Fruit fly (Drosophila melanogaster) whole organism, embryonic: ENCODE results near the gene CG15170.
A peak's percentile ranks its signal among the peaks of the same experiment; 100 is the strongest.

Experiments
- Abd-B ChIP-seq: fragments of 200-800 bp; sonication (Bioruptor generic); optimal IDR thresholded peaks from 2 replicates; lab custom pipeline; 2018; ENCODE audit warnings: missing biosample characterization, mild to moderate bottlenecking, missing genetic modification characterization, moderate library complexity
- Bgb ChIP-seq: fragments of 200-800 bp; sonication (Bioruptor generic); IDR thresholded peaks from 2 replicates; pipeline ENCODE4 v1.3.6; 2022; ENCODE audit warnings: missing biosample characterization, missing genetic modification characterization; ENCODE audit not compliant: partially characterized antibody
- C15 ChIP-seq: fragments of 200-800 bp; sonication (Bioruptor generic); IDR thresholded peaks from 3 replicates; pipeline ENCODE4 v1.3.6; 2022; ENCODE audit warnings: missing biosample characterization, missing genetic modification characterization
- CG10209 ChIP-seq: fragments of 200-800 bp; sonication (Bioruptor generic); optimal IDR thresholded peaks from 3 replicates; lab custom pipeline; 2017; ENCODE audit warnings: missing biosample characterization, mild to moderate bottlenecking, missing genetic modification characterization, missing genetic modification reagents
- CG10565 ChIP-seq: fragments of 200-800 bp; sonication (Bioruptor generic); optimal IDR thresholded peaks from 3 replicates; lab custom pipeline; 2016; ENCODE audit warnings: missing biosample characterization, mild to moderate bottlenecking, missing genetic modification characterization
- CG11247 ChIP-seq: fragments of 200-800 bp; sonication (Bioruptor generic); IDR thresholded peaks from 2 replicates; pipeline ENCODE4 v1.3.6; 2022; ENCODE audit warnings: missing biosample characterization, missing genetic modification characterization
- CG12769 ChIP-seq: fragments of 200-800 bp; sonication (Bioruptor generic); optimal IDR thresholded peaks from 2 replicates; lab custom pipeline; 2019; ENCODE audit warnings: missing biosample characterization, mild to moderate bottlenecking, missing genetic modification characterization, moderate library complexity
- CG15011 ChIP-seq: fragments of 200-800 bp; sonication (Bioruptor generic); optimal IDR thresholded peaks from 3 replicates; lab custom pipeline; 2018; ENCODE audit warnings: missing biosample characterization, mild to moderate bottlenecking, missing genetic modification characterization
- CG15601 ChIP-seq: fragments of 200-800 bp; sonication (Bioruptor generic); optimal IDR thresholded peaks from 3 replicates; lab custom pipeline; 2019; ENCODE audit warnings: missing biosample characterization, mild to moderate bottlenecking, missing genetic modification characterization, moderate library complexity
- CG16863 ChIP-seq: fragments of 200-800 bp; sonication (Bioruptor generic); optimal IDR thresholded peaks from 3 replicates; lab custom pipeline; 2016; ENCODE audit warnings: missing biosample characterization, missing genetic modification characterization
- CG17328 ChIP-seq: fragments of 200-800 bp; sonication (Bioruptor generic); IDR thresholded peaks from 2 replicates; pipeline ENCODE4 v1.3.6; 2022; ENCODE audit warnings: missing biosample characterization, missing genetic modification characterization
- CG17359 ChIP-seq: fragments of 200-800 bp; sonication (Bioruptor generic); optimal IDR thresholded peaks from 3 replicates; lab custom pipeline; 2018; ENCODE audit warnings: missing biosample characterization, mild to moderate bottlenecking, missing genetic modification characterization, moderate library complexity
- CG17385 ChIP-seq: fragments of 200-800 bp; sonication (Bioruptor generic); optimal IDR thresholded peaks from 3 replicates; lab custom pipeline; 2018; ENCODE audit warnings: missing biosample characterization, mild to moderate bottlenecking, missing genetic modification characterization
- CG17612 ChIP-seq: fragments of 200-800 bp; sonication (Bioruptor generic); IDR thresholded peaks from 2 replicates; pipeline ENCODE4 v1.3.6; 2022; ENCODE audit warnings: missing biosample characterization, missing genetic modification characterization
- CG17802 ChIP-seq: fragments of 200-800 bp; sonication (Bioruptor generic); optimal IDR thresholded peaks from 2 replicates; lab custom pipeline; 2018; ENCODE audit warnings: missing biosample characterization, mild to moderate bottlenecking, missing genetic modification characterization, moderate library complexity
- CG17829 ChIP-seq: fragments of 200-800 bp; optimal IDR thresholded peaks from 2 replicates; lab custom pipeline; 2019; ENCODE audit warnings: missing biosample characterization, mild to moderate bottlenecking, missing genetic modification characterization, moderate library complexity
- CG17912 ChIP-seq: fragments of 200-800 bp; sonication (Bioruptor generic); optimal IDR thresholded peaks from 2 replicates; lab custom pipeline; 2018; ENCODE audit warnings: missing biosample characterization, mild to moderate bottlenecking, missing genetic modification characterization
- CG2129 ChIP-seq: fragments of 200-800 bp; sonication (Bioruptor generic); IDR thresholded peaks from 2 replicates; pipeline ENCODE4 v1.3.6; 2022; ENCODE audit warnings: missing biosample characterization, missing genetic modification characterization; ENCODE audit not compliant: partially characterized antibody
- CG8478 ChIP-seq: fragments of >200 bp; optimal IDR thresholded peaks from 2 replicates; lab custom pipeline; 2018
- CG8944 ChIP-seq: fragments of 200-800 bp; sonication (Bioruptor generic); optimal IDR thresholded peaks from 3 replicates; lab custom pipeline; 2016; ENCODE audit warnings: missing biosample characterization, missing genetic modification characterization
- CG9727 ChIP-seq: fragments of 200-800 bp; sonication (Bioruptor generic); optimal IDR thresholded peaks from 3 replicates; lab custom pipeline; 2017; ENCODE audit warnings: missing biosample characterization, mild to moderate bottlenecking, missing genetic modification characterization
- CG9797 ChIP-seq: fragments of 200-800 bp; sonication (Bioruptor generic); optimal IDR thresholded peaks from 3 replicates; lab custom pipeline; 2018; ENCODE audit warnings: missing biosample characterization, mild to moderate bottlenecking, missing genetic modification characterization
- CoRest ChIP-seq: fragments of 200-800 bp; sonication (Bioruptor generic); optimal IDR thresholded peaks from 3 replicates; lab custom pipeline; 2018; ENCODE audit warnings: missing biosample characterization, mild to moderate bottlenecking, missing genetic modification characterization, moderate library complexity
- Lim3 ChIP-seq: fragments of 200-800 bp; sonication (Bioruptor generic); IDR thresholded peaks from 2 replicates; pipeline ENCODE4 v1.3.6; 2022; ENCODE audit warnings: missing biosample characterization, missing genetic modification characterization
- Meics ChIP-seq: fragments of 200-800 bp; sonication (Bioruptor generic); optimal IDR thresholded peaks from 2 replicates; lab custom pipeline; 2017; ENCODE audit warnings: missing biosample characterization, mild to moderate bottlenecking, missing genetic modification characterization
- NFAT ChIP-seq: fragments of 200-800 bp; sonication (Bioruptor generic); IDR thresholded peaks from 2 replicates; pipeline ENCODE4 v1.3.6; 2022; ENCODE audit warnings: missing biosample characterization, missing genetic modification characterization
- Nf-YB ChIP-seq: fragments of 200-800 bp; sonication (Bioruptor generic); optimal IDR thresholded peaks from 3 replicates; lab custom pipeline; 2019; ENCODE audit warnings: missing biosample characterization, mild to moderate bottlenecking, missing genetic modification characterization, moderate library complexity
- Ptx1 ChIP-seq: fragments of 200-800 bp; sonication (Bioruptor generic); IDR thresholded peaks from 2 replicates; pipeline ENCODE4 v1.3.6; 2022; ENCODE audit warnings: missing biosample characterization, missing genetic modification characterization
- Rfx ChIP-seq: fragments of 200-800 bp; sonication (Bioruptor generic); IDR thresholded peaks from 2 replicates; pipeline ENCODE4 v1.3.6; 2022; ENCODE audit warnings: missing biosample characterization, missing genetic modification characterization
- Sox102F ChIP-seq: fragments of 200-800 bp; sonication (Bioruptor generic); optimal IDR thresholded peaks from 2 replicates; lab custom pipeline; 2018; ENCODE audit warnings: missing biosample characterization, mild to moderate bottlenecking, missing genetic modification characterization, moderate library complexity
- YL-1 ChIP-seq: fragments of 200-800 bp; sonication (Bioruptor generic); optimal IDR thresholded peaks from 3 replicates; lab custom pipeline; 2017; ENCODE audit warnings: missing biosample characterization, mild to moderate bottlenecking, missing genetic modification characterization
- ab ChIP-seq: fragments of 200-800 bp; sonication (Bioruptor generic); optimal IDR thresholded peaks from 2 replicates; lab custom pipeline; 2016; ENCODE audit warnings: missing biosample characterization, missing genetic modification characterization
- chinmo ChIP-seq: fragments of 200-800 bp; sonication (Bioruptor generic); IDR thresholded peaks from 4 replicates; pipeline ENCODE4 v1.3.6; 2022; ENCODE audit warnings: missing biosample characterization, missing genetic modification characterization; ENCODE audit not compliant: partially characterized antibody
- ci ChIP-seq: fragments of 200-800 bp; sonication (Bioruptor generic); IDR thresholded peaks from 3 replicates; pipeline ENCODE4 v1.3.6; 2022; ENCODE audit warnings: missing biosample characterization, missing genetic modification characterization
- da ChIP-seq: fragments of 200-800 bp; sonication (Bioruptor generic); optimal IDR thresholded peaks from 2 replicates; lab custom pipeline; 2016; ENCODE audit warnings: missing biosample characterization, missing genetic modification characterization
- exex ChIP-seq: fragments of 200-800 bp; sonication (Bioruptor generic); optimal IDR thresholded peaks from 4 replicates; lab custom pipeline; 2018; ENCODE audit warnings: missing biosample characterization, mild to moderate bottlenecking, missing genetic modification characterization, moderate library complexity
- gsb-n ChIP-seq: fragments of 200-800 bp; sonication (Bioruptor generic); optimal IDR thresholded peaks from 3 replicates; lab custom pipeline; 2018; ENCODE audit warnings: missing biosample characterization, mild to moderate bottlenecking, missing genetic modification characterization
- gt ChIP-seq: fragments of 200-800 bp; sonication (Bioruptor generic); IDR thresholded peaks from 2 replicates; pipeline ENCODE4 v1.3.6; 2022; ENCODE audit warnings: missing biosample characterization, missing genetic modification characterization
- jumu ChIP-seq: fragments of 200-800 bp; sonication (Bioruptor generic); optimal IDR thresholded peaks from 3 replicates; lab custom pipeline; 2016; ENCODE audit warnings: missing biosample characterization, missing genetic modification characterization
- lmd ChIP-seq: fragments of 200-800 bp; sonication (Bioruptor generic); IDR thresholded peaks from 2 replicates; pipeline ENCODE4 v1.3.6; 2022; ENCODE audit warnings: missing biosample characterization, missing genetic modification characterization
- nau ChIP-seq: fragments of 200-800 bp; sonication (Bioruptor generic); optimal IDR thresholded peaks from 3 replicates; lab custom pipeline; 2017; ENCODE audit warnings: missing biosample characterization, mild to moderate bottlenecking, missing genetic modification characterization, missing genetic modification reagents
- nerfin-1 ChIP-seq: fragments of 200-800 bp; sonication (Bioruptor generic); optimal IDR thresholded peaks from 3 replicates; lab custom pipeline; 2019; ENCODE audit warnings: missing biosample characterization, mild to moderate bottlenecking, missing genetic modification characterization, moderate library complexity
- p53 ChIP-seq: fragments of 200-800 bp; sonication (Bioruptor generic); optimal IDR thresholded peaks from 2 replicates; lab custom pipeline; 2016; ENCODE audit warnings: missing biosample characterization, missing genetic modification characterization
- pzg ChIP-seq: fragments of 200-800 bp; sonication (Bioruptor generic); optimal IDR thresholded peaks from 3 replicates; lab custom pipeline; 2018; ENCODE audit warnings: missing biosample characterization, mild to moderate bottlenecking, missing genetic modification characterization, moderate library complexity
- run ChIP-seq: fragments of 200-800 bp; sonication (Bioruptor generic); optimal IDR thresholded peaks from 3 replicates; lab custom pipeline; 2018; ENCODE audit warnings: missing biosample characterization, mild to moderate bottlenecking, missing genetic modification characterization
- sim ChIP-seq: fragments of 200-800 bp; sonication (Bioruptor generic); IDR thresholded peaks from 2 replicates; pipeline ENCODE4 v1.3.6; 2022; ENCODE audit warnings: missing biosample characterization, missing genetic modification characterization
- sima ChIP-seq: fragments of 200-800 bp; sonication (Bioruptor generic); optimal IDR thresholded peaks from 2 replicates; lab custom pipeline; 2016; ENCODE audit warnings: missing biosample characterization, missing genetic modification characterization
- tap ChIP-seq: fragments of 200-800 bp; optimal IDR thresholded peaks from 3 replicates; lab custom pipeline; 2019; ENCODE audit warnings: missing biosample characterization, mild to moderate bottlenecking, missing genetic modification characterization, moderate library complexity
- twi ChIP-seq: fragments of 200-800 bp; optimal IDR thresholded peaks from 2 replicates; lab custom pipeline; 2019; ENCODE audit warnings: missing biosample characterization, mild to moderate bottlenecking, missing genetic modification characterization, moderate library complexity
- zen ChIP-seq: fragments of 200-800 bp; sonication (Bioruptor generic); optimal IDR thresholded peaks from 3 replicates; lab custom pipeline; 2018; ENCODE audit warnings: missing biosample characterization, mild to moderate bottlenecking, missing genetic modification characterization, moderate library complexity

Gene CG15170

DNA sequence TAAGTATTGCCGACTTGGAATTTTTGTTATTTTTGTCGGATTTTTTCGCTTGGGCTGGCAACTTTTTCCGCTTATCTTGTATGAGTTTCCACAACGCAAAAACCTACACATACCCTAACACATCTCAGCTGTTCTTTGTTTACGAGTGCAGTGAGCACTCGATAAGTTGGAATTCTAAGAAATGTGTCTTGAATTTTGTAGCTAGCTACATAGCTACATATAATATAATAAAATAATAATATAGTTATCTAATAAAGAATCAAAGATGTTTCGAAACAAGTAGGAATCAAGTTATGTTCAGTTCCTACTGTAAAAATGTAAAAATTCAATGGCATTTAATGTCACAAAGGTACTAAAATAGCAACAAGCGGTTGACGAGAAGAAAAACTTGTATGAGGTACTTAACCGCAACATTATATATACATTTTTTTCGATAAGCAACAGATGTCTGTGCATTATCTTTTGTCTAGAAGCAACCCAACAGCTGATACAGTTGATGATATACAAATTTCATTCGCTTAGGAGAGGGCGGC is 32.8 kb downstream of the CG15170 start, which contains the start of gene Bhmt (continued):
- no peak for TF ChIP-seq CG9797
- TF ChIP-seq Lim3: no peak
- TF ChIP-seq C15 (GFP tag; lab: Robert Waterston, UW): 0 out of 3 replicates have a peak, but pooled peaks have one; percentile 48
- peak; percentile 66 for TF ChIP-seq CG17328 (GFP tag; lab: Robert Waterston, UW)
- peak; percentile 40 for TF ChIP-seq Nf-YB (GFP tag; lab: Kevin White, UChicago)
- TF ChIP-seq CG17385 (GFP tag; lab: Kevin White, UChicago): peak; percentile 62
- peak; percentile 54 for TF ChIP-seq CG10209 (GFP tag; lab: Kevin White, UChicago)
- no peak for TF ChIP-seq CG10565 (GFP tag; lab: Kevin White, UChicago)
- TF ChIP-seq nau (GFP tag; lab: Kevin White, UChicago): no peak
- no peak for TF ChIP-seq CG8478 (lab: Kevin White, UChicago)
- no peak for TF ChIP-seq nerfin-1
- peak; percentile 86 for TF ChIP-seq Meics
- TF ChIP-seq Bgb (GFP tag; lab: Robert Waterston, UW): no peak
- peak; percentile 11 for TF ChIP-seq CG15011 (GFP tag; lab: Kevin White, UChicago)
- TF ChIP-seq NFAT (GFP tag; lab: Robert Waterston, UW): peak; percentile 84; the same call in 1 of the 2 replicates
- TF ChIP-seq CG2129 (GFP tag; lab: Robert Waterston, UW): no peak
- no peak for TF ChIP-seq da (GFP tag; lab: Kevin White, UChicago)
- TF ChIP-seq run (tag; lab: Kevin White, UChicago): peak; percentile 21
- peak; percentile 44 for TF ChIP-seq CG15601 (tag; lab: Kevin White, UChicago)
- peak; percentile 56 for TF ChIP-seq CG17359 (tag; lab: Kevin White, UChicago)
- peak; percentile 74 for TF ChIP-seq CG11247 (GFP tag; lab: Robert Waterston, UW)
- peak; percentile 76 for TF ChIP-seq CoRest
- no peak for TF ChIP-seq CG8944
- TF ChIP-seq exex (tag; lab: Kevin White, UChicago): peak; percentile 56
- TF ChIP-seq lmd: peak; percentile 77
- peak; percentile 60; the same call in 1 of the 3 replicates for TF ChIP-seq ci
- no peak for TF ChIP-seq CG17802 (tag; lab: Kevin White, UChicago)
- no peak for TF ChIP-seq CG17912 (GFP tag; lab: Kevin White, UChicago)
- TF ChIP-seq sima (GFP tag; lab: Kevin White, UChicago): no peak
- TF ChIP-seq YL-1 (GFP tag; lab: Kevin White, UChicago): peak; percentile 29
- TF ChIP-seq CG17829 (tag; lab: Kevin White, UChicago): peak; percentile 71
- TF ChIP-seq CG9727 (GFP tag; lab: Kevin White, UChicago): peak; percentile 68
- TF ChIP-seq zen (tag; lab: Kevin White, UChicago): peak; percentile 10
- peak; percentile 86 for TF ChIP-seq Rfx (GFP tag; lab: Robert Waterston, UW)
- no peak for TF ChIP-seq chinmo
- no peak for TF ChIP-seq CG16863 (GFP tag; lab: Kevin White, UChicago)
- peak; percentile 28 for TF ChIP-seq twi (tag; lab: Kevin White, UChicago)
- 0 out of 2 replicates have a peak, but pooled peaks have one; percentile 20 for TF ChIP-seq CG17612 (GFP tag; lab: Robert Waterston, UW)
- TF ChIP-seq Abd-B (GFP tag; lab: Kevin White, UChicago): peak; percentile 56
- no peak for TF ChIP-seq p53 (GFP tag; lab: Kevin White, UChicago)
- TF ChIP-seq jumu: no peak
- TF ChIP-seq tap: peak; percentile 66
- peak; percentile 4 for TF ChIP-seq pzg (GFP tag; lab: Kevin White, UChicago)
- no peak for TF ChIP-seq gt
- no peak for TF ChIP-seq ab (GFP tag; lab: Kevin White, UChicago)
- peak; percentile 62 for TF ChIP-seq Sox102F (GFP tag; lab: Kevin White, UChicago)
- TF ChIP-seq gsb-n (tag; lab: Kevin White, UChicago): no peak
- TF ChIP-seq CG12769 (tag; lab: Kevin White, UChicago): peak; percentile 43
- TF ChIP-seq Ptx1 (GFP tag; lab: Robert Waterston, UW): peak; percentile 78
- no peak for TF ChIP-seq sim
